Worm (Caenorhabditis elegans): ENCODE measurements around the gene ZK1055.7.

ce11 chrV:6575406-6576130 lies 29.6 kb downstream of the ZK1055.7 start, which contains the start of gene fut-2:
- no peak for TF ChIP-seq ceh-83 (GFP tag; optimal IDR thresholded peaks at IDR 0.05)
- no peak for TF ChIP-seq drap-1 (GFP tag; optimal IDR thresholded peaks at IDR 0.05)
- no peak for TF ChIP-seq blmp-1 (tag; optimal IDR thresholded peaks at IDR 0.05)
- TF ChIP-seq unc-39 (tag; optimal IDR thresholded peaks at IDR 0.05) = no peak
- no peak for TF ChIP-seq sptf-1 (tag; optimal IDR thresholded peaks at IDR 0.05)
- no peak for TF ChIP-seq nhr-12 (tag; optimal IDR thresholded peaks at IDR 0.05)
- TF ChIP-seq ztf-11 (tag; optimal IDR thresholded peaks at IDR 0.05) = no peak
- no peak for TF ChIP-seq lsy-2 (tag; optimal IDR thresholded peaks at IDR 0.05)
- TF ChIP-seq ceh-43 (GFP tag; optimal IDR thresholded peaks at IDR 0.05) = no peak
- no peak for TF ChIP-seq ceh-39 (tag; optimal IDR thresholded peaks at IDR 0.05)
- TF ChIP-seq pha-4 (tag; optimal IDR thresholded peaks at IDR 0.05) = no peak
- no peak for TF ChIP-seq snpc-4 (tag; optimal IDR thresholded peaks at IDR 0.05)
- TF ChIP-seq elt-3 (tag; optimal IDR thresholded peaks at IDR 0.05) = no peak

Measured in whole organism, mixed stage, embryonic.